Fruit fly (Drosophila melanogaster): ENCODE data around the gene rtp.

rtp gene

DNA sequence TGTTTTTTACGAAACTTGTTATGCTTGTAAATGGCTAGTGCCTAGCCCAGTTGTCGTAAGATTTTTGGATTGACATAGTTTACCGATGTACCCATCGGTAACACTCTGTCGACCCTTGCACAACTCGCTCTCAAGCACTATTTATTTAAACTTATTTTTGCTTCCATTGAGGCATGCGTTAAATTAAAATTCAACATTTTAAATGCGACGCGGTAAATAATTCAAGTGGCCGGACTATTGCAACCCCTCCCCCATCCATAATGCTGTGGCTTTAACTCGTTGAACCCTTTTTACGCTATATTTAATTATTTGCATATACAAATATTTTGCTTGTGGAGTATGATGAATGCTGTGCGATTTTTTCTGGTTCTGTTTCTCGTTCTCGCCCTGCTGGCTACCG, 12.2 kb upstream of the rtp start:
- TF ChIP-seq Myc (optimal IDR thresholded peaks at IDR 0.05): no peak
- no peak for TF ChIP-seq ttk (optimal IDR thresholded peaks at IDR 0.05)
- TF ChIP-seq insv (optimal IDR thresholded peaks at IDR 0.05): no peak
- no peak for TF ChIP-seq psq (optimal IDR thresholded peaks at IDR 0.05)
- no peak for TF ChIP-seq h (optimal IDR thresholded peaks at IDR 0.05)
- no peak for TF ChIP-seq Sin3A (optimal IDR thresholded peaks at IDR 0.05)

DNA sequence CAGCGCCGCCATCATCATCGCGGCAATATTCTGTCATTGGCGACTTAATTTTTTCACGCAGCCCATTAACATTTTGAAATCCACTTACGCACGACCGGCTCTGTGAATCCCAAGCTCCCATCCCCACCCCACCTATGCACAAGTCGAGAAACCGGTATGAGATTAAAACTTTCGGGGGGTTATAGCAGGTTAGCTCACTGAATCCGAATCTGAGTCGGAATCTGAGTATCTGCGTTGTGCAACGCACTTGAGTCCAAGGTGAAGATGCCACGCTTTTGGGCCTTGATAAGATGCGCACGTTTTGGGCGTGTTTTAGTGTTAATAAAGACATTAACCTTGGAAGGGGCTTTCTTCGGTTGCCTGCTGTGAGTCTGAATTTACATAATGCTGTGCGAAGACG, 9.8 kb upstream of the rtp start:
- TF ChIP-seq insv (optimal IDR thresholded peaks at IDR 0.05) (no peak), h (optimal IDR thresholded peaks at IDR 0.05) (no peak), psq (optimal IDR thresholded peaks at IDR 0.05) (no peak), Myc (optimal IDR thresholded peaks at IDR 0.05) (no peak), Sin3A (optimal IDR thresholded peaks at IDR 0.05) (no peak), ttk (optimal IDR thresholded peaks at IDR 0.05) (no peak)

DNA sequence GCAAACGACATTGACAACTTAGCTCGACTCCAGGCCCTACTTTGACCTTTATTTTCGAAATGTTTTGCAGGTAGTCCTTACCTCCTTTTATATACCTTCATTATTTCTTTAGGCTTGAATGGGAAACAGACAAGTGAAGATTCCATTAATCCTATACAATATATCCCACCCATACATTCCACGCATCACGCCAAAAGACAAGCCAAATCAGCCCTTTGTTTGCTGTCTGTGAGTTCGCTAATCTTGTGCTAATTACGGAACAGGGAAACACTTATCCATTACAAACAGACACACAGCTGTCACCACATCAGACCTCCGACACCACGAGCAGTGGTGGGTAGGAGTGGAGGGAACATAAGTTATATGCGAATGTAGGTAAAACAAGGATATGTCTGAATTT, 3.6 kb upstream of the rtp start, which contains the start of gene CG33293:
CG33293 (minus strand) TSS at position 15 of the 400 bp plus-strand sequence.
- TF ChIP-seq insv (optimal IDR thresholded peaks at IDR 0.05): no peak
- TF ChIP-seq Myc (optimal IDR thresholded peaks at IDR 0.05): no peak
- TF ChIP-seq Sin3A (optimal IDR thresholded peaks at IDR 0.05): no peak
- TF ChIP-seq h (optimal IDR thresholded peaks at IDR 0.05): no peak
- no peak for TF ChIP-seq ttk (optimal IDR thresholded peaks at IDR 0.05)
- no peak for TF ChIP-seq psq (optimal IDR thresholded peaks at IDR 0.05)

DNA sequence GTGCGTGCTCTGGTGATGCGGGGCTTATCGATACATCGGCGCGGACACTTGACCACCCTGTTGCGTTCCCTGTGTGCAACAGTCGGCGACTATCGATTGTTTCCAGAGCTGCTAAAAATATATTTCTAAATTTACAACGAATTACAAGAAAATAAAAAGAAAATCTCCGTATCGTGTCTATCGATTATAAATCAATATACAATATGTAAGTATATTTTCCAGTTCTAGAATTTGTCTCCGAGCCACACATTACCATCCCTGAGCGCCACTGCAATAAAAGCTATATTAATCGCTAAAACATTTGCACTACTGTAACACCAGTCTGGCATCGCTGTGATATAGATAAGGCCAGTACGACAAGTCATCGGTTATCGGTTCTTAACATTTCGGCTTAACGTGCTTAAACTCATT, 4.9 kb downstream of the rtp start, which contains the start of the genes Kat60 and Mms19:
Kat60 (minus strand) TSS at position 13 of the 411 bp plus-strand sequence.
Mms19 (plus strand) TSS at position 347 of the 411 bp plus-strand sequence.
- TF ChIP-seq psq (optimal IDR thresholded peaks at IDR 0.05) (no peak), Sin3A (optimal IDR thresholded peaks at IDR 0.05) (no peak), ttk (optimal IDR thresholded peaks at IDR 0.05) (no peak), Myc (optimal IDR thresholded peaks at IDR 0.05) (no peak), insv (optimal IDR thresholded peaks at IDR 0.05) (no peak), h (optimal IDR thresholded peaks at IDR 0.05) (no peak)

DNA sequence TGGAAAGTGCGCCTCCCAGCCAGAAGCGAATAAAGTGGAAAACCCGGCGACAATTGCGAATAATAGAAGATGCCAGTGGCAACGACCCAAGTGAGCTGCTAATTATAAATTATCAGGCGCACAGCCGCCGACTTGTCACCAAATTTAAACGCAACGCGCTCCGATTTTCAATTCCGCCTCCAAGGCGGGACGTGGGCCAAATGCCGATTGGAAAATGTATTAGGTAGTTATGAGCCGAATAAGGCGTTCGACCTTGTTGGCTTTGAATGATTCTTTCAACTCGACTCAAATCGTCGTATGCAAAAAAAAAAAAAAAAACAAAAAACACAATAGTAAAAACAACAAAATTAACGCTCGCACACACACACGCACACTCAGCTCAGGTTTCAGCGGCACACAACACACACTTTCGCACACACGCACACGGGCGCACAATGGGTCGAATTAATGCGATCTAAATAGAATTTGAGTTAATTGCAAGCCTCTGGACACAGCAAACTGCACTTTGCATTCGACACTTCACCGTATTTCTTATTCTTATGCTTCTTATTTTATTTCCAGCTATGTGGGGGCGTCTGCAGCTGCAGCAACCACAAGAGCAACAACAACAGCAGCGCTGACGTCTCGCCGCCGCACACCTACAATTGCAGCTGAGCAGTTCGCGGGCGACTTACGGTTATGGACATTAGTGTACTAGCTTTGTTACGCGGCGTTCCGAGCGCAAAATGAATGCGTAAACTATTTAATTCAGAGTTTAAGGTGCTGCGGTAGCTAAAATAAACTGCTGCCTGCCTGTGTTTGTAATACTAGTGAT, 5.5 kb downstream of the rtp start:
- TF ChIP-seq Myc (optimal IDR thresholded peaks at IDR 0.05) (no peak), h (optimal IDR thresholded peaks at IDR 0.05) (no peak), psq (optimal IDR thresholded peaks at IDR 0.05) (no peak), insv (optimal IDR thresholded peaks at IDR 0.05) (no peak), ttk (optimal IDR thresholded peaks at IDR 0.05) (no peak), Sin3A (optimal IDR thresholded peaks at IDR 0.05) (no peak)

DNA sequence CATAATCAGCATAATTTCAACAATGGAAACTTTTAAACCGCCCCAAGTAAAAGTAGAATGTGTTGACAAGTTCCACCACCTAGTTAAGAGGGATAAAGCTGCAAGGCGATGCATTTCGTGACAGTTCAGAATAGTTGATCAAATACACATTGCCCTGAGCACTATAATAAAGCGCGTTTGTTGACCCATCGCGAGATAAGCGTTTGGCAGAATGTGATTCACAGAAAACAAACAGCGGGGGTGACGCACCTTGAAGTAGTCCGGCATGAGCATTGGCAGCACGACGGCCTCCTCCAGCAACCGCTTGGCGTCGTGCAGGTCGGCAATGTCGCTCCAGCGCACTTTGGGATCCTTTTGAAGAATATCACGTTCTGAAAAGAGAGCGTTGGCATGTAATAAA, 7.7 kb downstream of the rtp start:
- TF ChIP-seq insv (optimal IDR thresholded peaks at IDR 0.05) (no peak), Myc (optimal IDR thresholded peaks at IDR 0.05) (no peak), ttk (optimal IDR thresholded peaks at IDR 0.05) (no peak), psq (optimal IDR thresholded peaks at IDR 0.05) (no peak), h (optimal IDR thresholded peaks at IDR 0.05) (no peak), Sin3A (optimal IDR thresholded peaks at IDR 0.05) (no peak)

DNA sequence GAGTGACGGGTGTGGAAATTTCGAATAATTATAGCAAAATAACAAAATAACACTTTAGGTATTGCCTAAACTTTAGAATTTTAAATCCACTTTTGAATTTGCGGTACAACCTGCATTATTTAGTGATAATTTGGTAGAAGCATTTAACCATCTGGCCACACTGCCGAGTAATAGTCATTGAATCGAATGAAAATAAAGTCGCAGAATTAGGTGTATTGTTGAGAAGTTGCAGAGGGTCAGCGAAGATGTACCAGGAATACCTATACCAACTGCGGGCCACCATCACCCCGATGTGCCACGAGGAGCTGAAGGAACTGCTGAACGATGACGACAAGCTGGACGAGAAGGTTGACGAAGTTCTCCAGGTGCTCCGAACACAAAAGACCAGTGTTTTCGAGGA, 11.1 kb downstream of the rtp start, which contains the start of gene Vps37B:
Vps37B (plus strand) TSS at position 134 of the 400 bp plus-strand sequence.
- TF ChIP-seq Sin3A (optimal IDR thresholded peaks at IDR 0.05) (no peak), h (optimal IDR thresholded peaks at IDR 0.05) (no peak), Myc (optimal IDR thresholded peaks at IDR 0.05) (no peak), ttk (optimal IDR thresholded peaks at IDR 0.05) (no peak), psq (optimal IDR thresholded peaks at IDR 0.05) (no peak), insv (optimal IDR thresholded peaks at IDR 0.05) (no peak)

DNA sequence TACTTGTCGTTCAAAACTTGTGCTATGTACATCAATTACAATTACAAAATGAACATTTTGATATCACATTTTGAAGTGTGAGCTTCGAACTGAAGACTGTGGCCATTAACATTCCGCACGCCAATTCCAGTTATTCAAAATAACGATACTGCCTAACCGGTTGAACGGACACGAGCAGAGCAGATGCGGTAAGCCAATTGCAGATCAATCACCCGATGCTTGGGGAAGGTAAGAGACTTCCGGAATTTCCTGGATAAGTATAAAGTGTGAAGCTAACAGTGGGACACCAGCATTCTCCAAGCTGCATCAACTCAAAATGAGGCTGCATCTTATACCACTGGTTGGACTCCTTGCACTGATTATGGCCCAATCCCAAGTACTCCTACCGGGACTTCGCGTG, 13.3 kb downstream of the rtp start, which contains the start of gene CG14664:
CG14664 (plus strand) TSS at position 301 of the 400 bp plus-strand sequence.
- no peak for TF ChIP-seq insv (optimal IDR thresholded peaks at IDR 0.05)
- TF ChIP-seq h (optimal IDR thresholded peaks at IDR 0.05): no peak
- no peak for TF ChIP-seq Sin3A (optimal IDR thresholded peaks at IDR 0.05)
- no peak for TF ChIP-seq Myc (optimal IDR thresholded peaks at IDR 0.05)

DNA sequence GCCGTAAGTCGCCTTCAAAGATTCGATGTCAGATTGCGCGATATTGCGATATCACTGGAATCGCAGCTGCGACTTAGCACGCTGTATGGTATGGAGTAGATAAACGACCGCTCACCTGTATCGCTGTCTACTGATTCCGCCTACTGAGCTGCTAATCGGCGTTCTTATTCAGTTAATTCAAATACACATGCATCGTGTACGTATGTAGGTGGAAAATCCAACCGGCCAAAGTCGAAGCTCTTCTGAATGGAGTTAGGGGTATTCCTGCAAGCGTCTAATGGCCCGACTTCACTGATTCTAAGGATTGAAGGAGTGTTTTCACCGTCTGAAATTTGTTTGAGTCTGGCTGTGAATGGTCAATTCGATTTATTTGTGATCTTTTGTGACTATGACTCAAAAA, 14.0 kb downstream of the rtp start, which contains the start of gene CG2604:
CG2604 (minus strand) TSS at position 231 of the 400 bp plus-strand sequence.
- TF ChIP-seq Myc (optimal IDR thresholded peaks at IDR 0.05) (no peak), ttk (optimal IDR thresholded peaks at IDR 0.05) (no peak), h (optimal IDR thresholded peaks at IDR 0.05) (no peak), psq (optimal IDR thresholded peaks at IDR 0.05) (no peak), Sin3A (optimal IDR thresholded peaks at IDR 0.05) (no peak), insv (optimal IDR thresholded peaks at IDR 0.05) (no peak)

DNA sequence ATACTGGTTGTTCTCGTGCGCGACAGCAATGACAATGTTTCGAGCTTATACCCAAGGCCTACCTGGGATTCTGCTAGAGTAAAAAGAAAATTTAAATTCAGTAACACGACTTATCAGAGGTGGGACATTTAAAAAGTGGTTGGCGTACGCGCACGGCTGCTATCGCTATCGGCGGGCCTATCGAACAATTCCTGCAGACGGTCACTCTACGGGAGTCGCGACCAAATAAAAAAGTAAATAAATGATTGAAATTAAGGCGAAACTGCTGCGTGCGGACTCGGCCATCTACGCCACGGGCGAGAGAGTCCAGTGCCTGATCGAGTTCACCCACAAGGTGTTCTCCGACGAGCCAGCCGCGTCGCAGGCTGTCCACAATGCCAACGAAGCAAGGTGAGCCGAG, 17.6 kb downstream of the rtp start, which contains the start of the genes Prosbeta2R2 and CG1116:
Prosbeta2R2 (minus strand) TSS at position 63 of the 400 bp plus-strand sequence.
CG1116 (plus strand) TSS at position 192 of the 400 bp plus-strand sequence.
- TF ChIP-seq insv (optimal IDR thresholded peaks at IDR 0.05) (no peak), Myc (optimal IDR thresholded peaks at IDR 0.05) (no peak), h (optimal IDR thresholded peaks at IDR 0.05) (no peak), ttk (optimal IDR thresholded peaks at IDR 0.05) (no peak), Sin3A (optimal IDR thresholded peaks at IDR 0.05) (no peak), psq (optimal IDR thresholded peaks at IDR 0.05) (no peak)

DNA sequence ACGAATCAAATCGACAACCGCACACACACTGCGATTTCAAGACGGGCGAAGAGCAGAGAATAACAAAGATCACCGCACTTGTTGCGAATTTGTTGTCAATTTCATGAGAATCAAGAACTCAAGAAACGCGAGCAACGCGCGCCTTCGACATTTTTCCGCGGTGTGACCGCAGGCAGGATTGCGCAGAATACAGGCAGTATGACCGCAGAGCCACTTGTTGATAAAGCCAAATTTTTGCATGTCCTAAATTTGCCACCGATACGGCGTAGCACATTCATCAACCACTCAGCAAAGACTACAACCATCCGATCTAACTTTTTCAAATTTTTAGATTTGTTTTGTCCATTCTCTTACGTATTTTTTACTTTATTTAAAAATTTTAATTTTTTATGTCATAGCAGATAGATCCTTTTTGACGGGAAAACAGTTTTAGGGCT, 19.8 kb downstream of the rtp start, which contains the start of gene cno:
cno (minus strand) TSS at position 179 of the 437 bp plus-strand sequence.
- no peak for TF ChIP-seq psq (optimal IDR thresholded peaks at IDR 0.05)
- TF ChIP-seq Myc (optimal IDR thresholded peaks at IDR 0.05): no peak
- no peak for TF ChIP-seq Sin3A (optimal IDR thresholded peaks at IDR 0.05)
- TF ChIP-seq insv (optimal IDR thresholded peaks at IDR 0.05): no peak
- no peak for TF ChIP-seq ttk (optimal IDR thresholded peaks at IDR 0.05)
- no peak for TF ChIP-seq h (optimal IDR thresholded peaks at IDR 0.05)

DNA sequence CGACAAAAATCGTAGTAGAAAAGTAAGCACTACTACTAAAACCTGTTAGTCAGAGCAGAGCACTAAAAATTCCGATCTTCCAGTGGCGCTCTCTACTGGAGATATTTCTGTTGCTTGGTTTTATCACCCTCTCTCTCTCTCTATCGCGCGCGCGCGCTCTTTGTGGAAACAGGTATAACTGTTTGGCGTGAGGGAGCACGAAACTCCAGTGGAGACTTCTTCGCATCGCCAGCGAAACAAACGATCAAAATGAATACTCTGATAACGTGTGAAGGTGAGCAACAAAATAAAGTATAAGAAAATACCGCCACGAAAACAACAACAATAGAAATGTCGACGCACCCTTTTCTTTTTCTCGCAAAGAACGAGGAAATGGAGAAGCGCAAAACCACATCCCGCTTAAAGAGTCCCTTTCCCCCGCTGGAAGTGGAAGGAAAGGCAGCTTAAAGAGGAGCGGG, 20.8 kb downstream of the rtp start:
- no peak for TF ChIP-seq ttk (optimal IDR thresholded peaks at IDR 0.05)
- TF ChIP-seq Myc (optimal IDR thresholded peaks at IDR 0.05): no peak
- TF ChIP-seq h (optimal IDR thresholded peaks at IDR 0.05): no peak
- TF ChIP-seq insv (optimal IDR thresholded peaks at IDR 0.05): no peak
- TF ChIP-seq Sin3A (optimal IDR thresholded peaks at IDR 0.05): no peak
- no peak for TF ChIP-seq psq (optimal IDR thresholded peaks at IDR 0.05)
